Fruit fly (Drosophila melanogaster) whole organism, wandering third instar larva: ENCODE data around the gene CG5021.
A peak's percentile ranks its signal among the peaks of the same experiment; 100 is the strongest.

Experiments
- Dfd ChIP-seq: fragments of >200 bp; optimal IDR thresholded peaks from 2 replicates; lab custom pipeline; 2017; ENCODE audit warnings: missing biosample characterization, missing genetic modification characterization
- Dif ChIP-seq: fragments of 200-275, 200-300 bp; sonication (Bioruptor generic); optimal IDR thresholded peaks from 2 replicates; lab custom pipeline; 2018; ENCODE audit warnings: missing biosample characterization, missing genetic modification characterization; ENCODE audit not compliant: partially characterized antibody
- GATAd ChIP-seq: sonication (Bioruptor generic); optimal IDR thresholded peaks from 2 replicates; lab custom pipeline; 2016; ENCODE audit warnings: missing biosample characterization, missing genetic modification characterization
- foxo ChIP-seq, 2 experiments: fragments of 200-800 bp; sonication (Bioruptor generic); optimal IDR thresholded peaks; 2 replicates in 1 of 2; 3 replicates in 1 of 2; lab custom pipeline; 2016 to 2017; ENCODE audit warnings: missing biosample characterization in 2 of 2, missing genetic modification characterization in 2 of 2
- lola ChIP-seq: fragments of >200 bp; optimal IDR thresholded peaks from 2 replicates; lab custom pipeline; 2017; ENCODE audit warnings: missing biosample characterization, missing genetic modification characterization
- psq ChIP-seq: fragments of 200-800 bp; sonication (Bioruptor generic); optimal IDR thresholded peaks from 3 replicates; lab custom pipeline; 2017; ENCODE audit warnings: missing biosample characterization, mild to moderate bottlenecking, missing genetic modification characterization, moderate library complexity
- usp ChIP-seq: fragments of >200 bp; optimal IDR thresholded peaks from 2 replicates; lab custom pipeline; 2017; ENCODE audit warnings: missing biosample characterization, missing genetic modification characterization

dm6 chr3L:8920710-8921109 lies 45.9 kb upstream of the CG5021 start:
- TF ChIP-seq foxo (GFP tag; optimal IDR thresholded peaks at IDR 0.05; lab: Kevin White, UChicago), result peak in 1 of 2 experiments; percentile 35
- TF ChIP-seq lola, result no peak
- TF ChIP-seq GATAd (GFP tag; lab: Kevin White, UChicago), result no peak
- no peak for TF ChIP-seq Dif (GFP tag; lab: Kevin White, UChicago)
- TF ChIP-seq Dfd (GFP tag; lab: Kevin White, UChicago), result no peak
- TF ChIP-seq usp (GFP tag; lab: Kevin White, UChicago), result no peak
- no peak for TF ChIP-seq psq (GFP tag; lab: Kevin White, UChicago)
